Fruit fly (Drosophila melanogaster) S2 (cell line): ENCODE measurements around the gene RnrL.

Source experiments
- CG8478 ChIP-seq: fragments of >200 bp; optimal IDR thresholded peaks from 2 replicates; lab custom pipeline; 2018
- CTCF ChIP-seq, 2 experiments: fragments of >200 bp; optimal IDR thresholded peaks; 2 replicates each; lab custom pipeline; 2018

DNA sequence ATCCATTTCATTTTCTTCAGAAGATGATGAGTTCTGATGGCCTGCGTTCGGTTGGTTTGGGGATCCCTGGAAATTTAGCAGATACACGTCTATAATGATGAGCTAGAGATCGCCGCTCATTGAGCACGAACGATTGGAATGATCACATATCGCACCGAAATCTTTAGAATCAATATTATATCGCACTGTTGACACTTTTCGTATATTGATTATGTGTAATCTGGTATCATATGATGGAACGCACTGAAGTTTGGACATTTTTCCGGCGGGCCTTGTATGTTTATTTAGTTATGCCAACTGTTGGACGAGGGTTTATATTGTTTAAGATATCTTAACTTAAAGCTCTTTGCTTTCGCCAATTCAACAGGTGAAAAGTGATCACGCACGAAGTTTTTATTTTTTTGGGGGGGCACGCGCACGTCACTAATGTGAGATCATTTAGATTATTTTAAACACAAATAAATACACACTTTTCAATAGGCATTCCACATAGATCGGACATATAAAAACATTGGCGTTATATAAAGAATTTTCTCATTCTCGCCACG, 6.6 kb downstream of the RnrL start:
- TF ChIP-seq CG8478 (lab: Kevin White, UChicago) (no peak), CTCF (optimal IDR thresholded peaks at IDR 0.05; lab: Kevin White, UChicago) (no peak)
